Worm (Caenorhabditis elegans) whole organism, early embryonic: Measurements from ENCODE around the gene H02F09.2.
A peak's percentile ranks its signal among the peaks of the same experiment; 100 is the strongest.

Source experiments
- B0310.2 ChIP-seq: sonication (generic microtip); optimal IDR thresholded peaks from 2 replicates; lab custom pipeline; 2016; ENCODE audit warnings: mild to moderate bottlenecking, missing genetic modification characterization, missing compliant biosample characterization
- F13C5.2 ChIP-seq: sonication (generic microtip); optimal IDR thresholded peaks from 2 replicates; lab custom pipeline; 2017; ENCODE audit warnings: mild to moderate bottlenecking, missing genetic modification characterization, inconsistent platforms, missing compliant biosample characterization
- aly-1 ChIP-seq: sonication (generic microtip); optimal IDR thresholded peaks from 2 replicates; lab custom pipeline; 2016; ENCODE audit warnings: missing genetic modification characterization, missing compliant biosample characterization
- ama-1 ChIP-seq: fragments of 150-350 bp; optimal IDR thresholded peaks from 2 replicates; lab custom pipeline; 2014
- ceh-13 ChIP-seq: fragments of 200-800 bp; sonication (Bioruptor generic); optimal IDR thresholded peaks from 2 replicates; lab custom pipeline; 2018; ENCODE audit warnings: mild to moderate bottlenecking, missing genetic modification characterization, missing compliant biosample characterization
- ceh-36 ChIP-seq: sonication (generic microtip); optimal IDR thresholded peaks from 2 replicates; lab custom pipeline; 2016; ENCODE audit warnings: missing genetic modification characterization, inconsistent platforms, missing compliant biosample characterization
- ets-7 ChIP-seq: sonication (generic microtip); optimal IDR thresholded peaks from 2 replicates; lab custom pipeline; 2016; ENCODE audit warnings: missing genotype, missing genetic modification characterization, missing compliant biosample characterization
- flt-1 ChIP-seq: fragments of 200-800 bp; sonication (Bioruptor generic); IDR thresholded peaks from 2 replicates; pipeline ENCODE4 v1.3.6; 2022; ENCODE audit warnings: missing genetic modification characterization, missing compliant biosample characterization
- hmbx-1 ChIP-seq: sonication (generic microtip); optimal IDR thresholded peaks from 2 replicates; lab custom pipeline; 2016; ENCODE audit warnings: mild to moderate bottlenecking, missing genetic modification characterization, missing compliant biosample characterization
- hmg-4 ChIP-seq: fragments of 200-800 bp; sonication (Bioruptor generic); optimal IDR thresholded peaks from 2 replicates; lab custom pipeline; 2018; ENCODE audit warnings: mild to moderate bottlenecking, missing genetic modification characterization, missing compliant biosample characterization
- hnd-1 ChIP-seq: sonication (generic microtip); optimal IDR thresholded peaks from 2 replicates; lab custom pipeline; 2016; ENCODE audit warnings: missing genetic modification characterization, missing compliant biosample characterization
- pes-1 ChIP-seq: fragments of 200-800 bp; sonication (Bioruptor generic); IDR thresholded peaks from 2 replicates; pipeline ENCODE4 v1.3.6; 2022; ENCODE audit warnings: missing genetic modification reagents, missing genetic modification characterization, missing compliant biosample characterization
- scrt-1 ChIP-seq: fragments of 200-800 bp; sonication (Bioruptor generic); IDR thresholded peaks from 2 replicates; pipeline ENCODE4 v1.3.6; 2022; ENCODE audit warnings: missing genetic modification characterization, missing compliant biosample characterization
- sea-1 ChIP-seq: fragments of 200-800 bp; sonication (Bioruptor generic); conservative IDR thresholded peaks from 2 replicates; pipeline ENCODE4 v1.3.6; 2022; ENCODE audit warnings: missing genetic modification characterization, missing compliant biosample characterization
- tbx-11 ChIP-seq: fragments of 200-800 bp; sonication (Bioruptor generic); IDR thresholded peaks from 2 replicates; pipeline ENCODE4 v1.3.6; 2022; ENCODE audit warnings: missing genetic modification characterization, missing compliant biosample characterization
- tbx-37 ChIP-seq: fragments of 200-800 bp; sonication (Bioruptor generic); conservative IDR thresholded peaks from 2 replicates; pipeline ENCODE4 v1.3.6; 2022; ENCODE audit warnings: missing genetic modification reagents, missing genetic modification characterization, missing compliant biosample characterization
- tra-4 ChIP-seq: sonication (generic microtip); optimal IDR thresholded peaks from 2 replicates; lab custom pipeline; 2017; ENCODE audit warnings: missing genetic modification characterization, missing compliant biosample characterization

H02F09.2 gene

ce11 chrX:1568377-1568776, 3.7 kb upstream of the H02F09.2 start, which contains the start of gene H02F09.3:
TSS of gene H02F09.3 (plus strand) at chrX:1568677.
- TF ChIP-seq F13C5.2 (tag; lab: Kevin White, UChicago) (no peak), hnd-1 (tag; lab: Kevin White, UChicago) (no peak), ets-7 (tag; lab: Kevin White, UChicago) (no peak), ceh-36 (tag; lab: Kevin White, UChicago) (no peak), hmg-4 (GFP tag; lab: Kevin White, UChicago) (no peak), flt-1 (GFP tag; lab: Robert Waterston, UW) (no peak), B0310.2 (tag; lab: Kevin White, UChicago) (no peak), tra-4 (tag; lab: Kevin White, UChicago) (no peak), tbx-11 (GFP tag; lab: Robert Waterston, UW) (no peak), sea-1 (GFP tag; lab: Robert Waterston, UW) (no peak), aly-1 (tag; lab: Kevin White, UChicago) (no peak), scrt-1 (GFP tag; lab: Robert Waterston, UW) (no peak), tbx-37 (GFP tag; lab: Robert Waterston, UW) (no peak)

- TF ChIP-seq tra-4 (tag; lab: Kevin White, UChicago), result no peak
These were observed 4.3 kb downstream of the H02F09.2 start, which contains the start of gene wrt-9 for ce11 chrX:1576337-1576736. TSS of gene wrt-9 (plus strand) at chrX:1576637.

ce11 chrX:1578682-1579081, 6.6 kb downstream of the H02F09.2 start:
- 0 out of 2 replicates have a peak, but pooled peaks have one; percentile 50 for TF ChIP-seq sea-1 (GFP tag; lab: Robert Waterston, UW)
- peak; percentile 36 for TF ChIP-seq hmg-4 (GFP tag; lab: Kevin White, UChicago)
- TF ChIP-seq ceh-36 (tag; lab: Kevin White, UChicago), result peak; percentile 8
- no peak for TF ChIP-seq pes-1 (GFP tag; lab: Robert Waterston, UW)
- TF ChIP-seq flt-1 (GFP tag; lab: Robert Waterston, UW), result no peak
- peak; percentile 5 for TF ChIP-seq F13C5.2 (tag; lab: Kevin White, UChicago)

ce11 chrX:1583980-1584379, 11.9 kb downstream of the H02F09.2 start:
- TF ChIP-seq B0310.2 (tag; lab: Kevin White, UChicago) (no peak), F13C5.2 (tag; lab: Kevin White, UChicago) (no peak), tbx-11 (GFP tag; lab: Robert Waterston, UW) (no peak), ets-7 (tag; lab: Kevin White, UChicago) (no peak), ama-1 (lab: Kevin White, UChicago) (no peak), tra-4 (tag; lab: Kevin White, UChicago) (no peak), tbx-37 (GFP tag; lab: Robert Waterston, UW) (no peak), aly-1 (tag; lab: Kevin White, UChicago) (no peak), hmbx-1 (tag; lab: Kevin White, UChicago) (no peak), hnd-1 (tag; lab: Kevin White, UChicago) (no peak), ceh-13 (no peak), ceh-36 (tag; lab: Kevin White, UChicago) (no peak), pes-1 (GFP tag; lab: Robert Waterston, UW) (no peak), flt-1 (GFP tag; lab: Robert Waterston, UW) (no peak), sea-1 (GFP tag; lab: Robert Waterston, UW) (no peak), hmg-4 (GFP tag; lab: Kevin White, UChicago) (no peak), scrt-1 (GFP tag; lab: Robert Waterston, UW) (no peak)

ce11 chrX:1587082-1587481, 15.0 kb downstream of the H02F09.2 start:
- TF ChIP-seq ama-1 (lab: Kevin White, UChicago) (no peak), F13C5.2 (tag; lab: Kevin White, UChicago) (no peak), scrt-1 (GFP tag; lab: Robert Waterston, UW) (no peak), ets-7 (tag; lab: Kevin White, UChicago) (no peak), sea-1 (GFP tag; lab: Robert Waterston, UW) (no peak), tbx-37 (GFP tag; lab: Robert Waterston, UW) (no peak), ceh-36 (tag; lab: Kevin White, UChicago) (no peak), ceh-13 (no peak), B0310.2 (tag; lab: Kevin White, UChicago) (no peak)

ce11 chrX:1589114-1589902, 17.3 kb downstream of the H02F09.2 start:
- no peak for TF ChIP-seq tbx-11 (GFP tag; lab: Robert Waterston, UW)
- TF ChIP-seq ets-7 (tag; lab: Kevin White, UChicago), result no peak
- no peak for TF ChIP-seq tra-4 (tag; lab: Kevin White, UChicago)

- TF ChIP-seq pes-1 (GFP tag; lab: Robert Waterston, UW), result peak; percentile 48; the same call in 1 of the 2 replicates
- TF ChIP-seq tbx-11 (GFP tag; lab: Robert Waterston, UW), result no peak
These were observed 17.9 kb downstream of the H02F09.2 start for ce11 chrX:1589962-1590361.
